Worm (Caenorhabditis elegans) whole organism, L4 larva: ENCODE measurements around the gene lbp-4.

Source experiments
- T26A8.4 ChIP-seq: fragments of 200-800 bp; sonication (Bioruptor generic); IDR thresholded peaks from 2 replicates; pipeline ENCODE4 v1.3.6; 2022; ENCODE audit warnings: missing genetic modification characterization, missing compliant biosample characterization
- Y105C5A.15 ChIP-seq: fragments of 200-800 bp; sonication (Bioruptor generic); IDR thresholded peaks from 2 replicates; pipeline ENCODE4 v1.3.6; 2022; ENCODE audit warnings: missing genetic modification characterization, missing compliant biosample characterization
- Y48G9A.11 ChIP-seq: fragments of 200-800 bp; sonication (Bioruptor generic); IDR thresholded peaks from 2 replicates; pipeline ENCODE4 v1.3.6; 2022; ENCODE audit warnings: missing genetic modification reagents, missing genetic modification characterization, missing compliant biosample characterization
- aly-2 ChIP-seq: sonication (generic microtip); optimal IDR thresholded peaks from 2 replicates; lab custom pipeline; 2018; ENCODE audit warnings: missing biosample characterization, missing genetic modification characterization
- attf-4 ChIP-seq: sonication (generic microtip); optimal IDR thresholded peaks from 3 replicates; lab custom pipeline; 2017; ENCODE audit warnings: missing biosample characterization, missing genetic modification characterization
- ceh-20 ChIP-seq: fragments of 200-800 bp; sonication (Bioruptor generic); IDR thresholded peaks from 2 replicates; pipeline ENCODE4 v1.3.6; 2022; ENCODE audit warnings: missing genetic modification reagents, missing genetic modification characterization, missing compliant biosample characterization
- ceh-44 ChIP-seq: fragments of 200-800 bp; sonication (Bioruptor generic); IDR thresholded peaks from 2 replicates; pipeline ENCODE4 v1.3.6; 2022; ENCODE audit warnings: missing genetic modification reagents, missing genetic modification characterization, missing compliant biosample characterization
- ceh-82 ChIP-seq: sonication (generic microtip); optimal IDR thresholded peaks from 2 replicates; lab custom pipeline; 2017; ENCODE audit warnings: missing biosample characterization, missing genetic modification characterization
- daf-16 ChIP-seq, 3 experiments: sonication (generic microtip); optimal IDR thresholded peaks; 2 replicates each; lab custom pipeline; 2016 to 2017; ENCODE audit warnings: missing genetic modification characterization in 3 of 3, missing genetic modification reagents in 3 of 3, mild to moderate bottlenecking in 2 of 3, missing compliant biosample characterization in 2 of 3, missing biosample characterization in 1 of 3, moderate library complexity in 1 of 3
- dmd-6 ChIP-seq: fragments of 200-800 bp; sonication (Bioruptor generic); IDR thresholded peaks from 2 replicates; pipeline ENCODE4 v1.3.6; 2022; ENCODE audit warnings: missing genetic modification reagents, missing genetic modification characterization, missing compliant biosample characterization
- dve-1 ChIP-seq: sonication (generic microtip); optimal IDR thresholded peaks from 2 replicates; lab custom pipeline; 2017; ENCODE audit warnings: antibody characterized with exemption, mild to moderate bottlenecking, missing genetic modification characterization, missing compliant biosample characterization; ENCODE audit not compliant: insufficient read depth
- fkh-10 ChIP-seq: fragments of 150-350 bp; optimal IDR thresholded peaks from 2 replicates; lab custom pipeline; 2014; ENCODE audit warnings: missing biosample characterization, missing genetic modification reagents, missing genetic modification characterization
- gei-8 ChIP-seq: fragments of 200-800 bp; sonication (Bioruptor generic); optimal IDR thresholded peaks from 2 replicates; lab custom pipeline; 2018; ENCODE audit warnings: mild to moderate bottlenecking, missing genetic modification characterization, missing compliant biosample characterization
- hlh-11 ChIP-seq: fragments of 200-800 bp; sonication (Bioruptor generic); optimal IDR thresholded peaks from 2 replicates; lab custom pipeline; 2018; ENCODE audit warnings: mild to moderate bottlenecking, missing genetic modification characterization, missing compliant biosample characterization
- hlh-30 ChIP-seq: sonication (generic microtip); optimal IDR thresholded peaks from 2 replicates; lab custom pipeline; 2017; ENCODE audit warnings: antibody characterized with exemption, mild to moderate bottlenecking, missing genetic modification characterization, missing compliant biosample characterization; ENCODE audit not compliant: insufficient read depth
- jun-1 ChIP-seq: fragments of 150-350 bp; optimal IDR thresholded peaks from 2 replicates; lab custom pipeline; 2014; ENCODE audit warnings: missing biosample characterization, missing genetic modification reagents, missing genetic modification characterization
- lin-1 ChIP-seq: fragments of 200-800 bp; sonication (Bioruptor generic); IDR thresholded peaks from 2 replicates; pipeline ENCODE4 v1.3.6; 2022; ENCODE audit warnings: missing genetic modification reagents, missing genetic modification characterization, missing compliant biosample characterization
- lin-29 ChIP-seq: fragments of 200-800 bp; sonication (Bioruptor generic); IDR thresholded peaks from 2 replicates; pipeline ENCODE4 v1.3.6; 2022; ENCODE audit warnings: missing genetic modification reagents, missing genetic modification characterization, missing compliant biosample characterization
- lsy-2 ChIP-seq, 2 experiments: fragments of 150-350 bp in 1 of 2; sonication (generic microtip) in 1 of 2; optimal IDR thresholded peaks; 2 replicates each; lab custom pipeline; 2014 to 2017; ENCODE audit warnings: missing biosample characterization in 2 of 2, missing genetic modification characterization in 2 of 2
- mxl-3 ChIP-seq: fragments of 200-800 bp; sonication (Bioruptor generic); optimal IDR thresholded peaks from 2 replicates; lab custom pipeline; 2018; ENCODE audit warnings: mild to moderate bottlenecking, missing genetic modification characterization, missing compliant biosample characterization
- nhr-10 ChIP-seq: fragments of 150-350 bp; optimal IDR thresholded peaks from 2 replicates; lab custom pipeline; 2014; ENCODE audit warnings: missing biosample characterization, missing genetic modification characterization
- nhr-25 ChIP-seq: sonication (generic microtip); optimal IDR thresholded peaks from 2 replicates; lab custom pipeline; 2017; ENCODE audit warnings: missing genetic modification characterization, mild to moderate bottlenecking, missing compliant biosample characterization, antibody characterized with exemption, moderate library complexity, borderline replicate concordance; ENCODE audit not compliant: insufficient read depth
- nhr-28 ChIP-seq: fragments of 150-350 bp; optimal IDR thresholded peaks from 2 replicates; lab custom pipeline; 2014; ENCODE audit warnings: missing biosample characterization, missing genetic modification characterization
- nhr-48 ChIP-seq: sonication (generic microtip); optimal IDR thresholded peaks from 2 replicates; lab custom pipeline; 2016; ENCODE audit warnings: mild to moderate bottlenecking, missing genetic modification characterization, missing compliant biosample characterization
- nhr-77 ChIP-seq: fragments of 150-350 bp; optimal IDR thresholded peaks from 2 replicates; lab custom pipeline; 2014; ENCODE audit warnings: missing biosample characterization, missing genetic modification characterization
- pha-4 ChIP-seq, 2 experiments: fragments of 150-350 bp in 1 of 2; fragments of 200-800 bp in 1 of 2; sonication (Bioruptor generic) in 1 of 2; IDR thresholded peaks in 1 of 2; optimal IDR thresholded peaks in 1 of 2; 2 replicates each; pipeline versions ENCODE4 v1.3.6 to Lab custom; 2014 to 2022; ENCODE audit warnings: missing genetic modification characterization in 2 of 2, missing genetic modification reagents in 2 of 2, missing biosample characterization in 1 of 2, missing compliant biosample characterization in 1 of 2
- pqm-1 ChIP-seq: sonication (generic microtip); optimal IDR thresholded peaks from 2 replicates; lab custom pipeline; 2017; ENCODE audit warnings: missing biosample characterization, missing genetic modification characterization
- sdz-12 ChIP-seq: fragments of 200-800 bp; sonication (Bioruptor generic); optimal IDR thresholded peaks from 2 replicates; lab custom pipeline; 2018; ENCODE audit warnings: mild to moderate bottlenecking, missing genetic modification characterization, missing compliant biosample characterization
- snpc-1.2 ChIP-seq: fragments of 200-800 bp; sonication (Bioruptor generic); IDR thresholded peaks from 2 replicates; pipeline ENCODE4 v1.3.6; 2022; ENCODE audit warnings: missing genetic modification reagents, missing genetic modification characterization, missing compliant biosample characterization
- tra-1 ChIP-seq: fragments of 200-800 bp; sonication (Bioruptor generic); IDR thresholded peaks from 2 replicates; pipeline ENCODE4 v1.3.6; 2022; ENCODE audit warnings: missing genetic modification reagents, missing genetic modification characterization, missing compliant biosample characterization
- unc-39 ChIP-seq: sonication (generic microtip); optimal IDR thresholded peaks from 2 replicates; lab custom pipeline; 2017; ENCODE audit warnings: missing biosample characterization, missing genetic modification characterization
- unc-62 ChIP-seq, 3 experiments: fragments of 150-350 bp in 1 of 3; sonication (generic microtip); optimal IDR thresholded peaks in 2 of 3; peaks in 1 of 3; 1 replicate in 1 of 3; 2 replicates in 2 of 3; lab custom pipeline; 2014 to 2017; ENCODE audit warnings: missing biosample characterization in 3 of 3, missing genetic modification characterization in 3 of 3, missing genetic modification reagents in 3 of 3, missing genotype in 1 of 3
- zfp-3 ChIP-seq: fragments of 200-800 bp; sonication (Bioruptor generic); conservative IDR thresholded peaks from 2 replicates; pipeline ENCODE4 v1.3.6; 2022; ENCODE audit warnings: missing genetic modification reagents, missing genetic modification characterization, missing compliant biosample characterization

Gene lbp-4

DNA sequence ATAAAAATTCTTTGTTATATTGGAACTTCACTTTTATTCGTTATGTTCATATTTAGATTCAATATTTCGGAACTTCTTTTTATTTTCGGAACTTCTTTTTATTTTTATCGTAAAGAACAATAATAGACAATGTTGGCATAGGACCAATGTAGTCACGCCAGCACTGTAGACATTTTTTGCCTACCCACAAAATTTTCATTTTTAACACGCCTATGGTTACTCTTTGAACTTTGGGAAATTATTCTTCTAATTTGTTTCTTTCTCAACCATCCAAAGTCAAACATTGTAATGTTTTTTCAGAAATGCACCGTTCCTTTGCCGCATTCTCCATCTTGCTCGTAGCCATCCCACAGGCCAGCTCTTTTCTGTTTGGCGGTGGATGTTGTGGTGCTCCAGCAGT lies 35.3 kb upstream of the lbp-4 start, which contains the start of gene C26F1.1:
Gene C26F1.1, plus strand, starts transcription at position 301 of the 400 bp plus-strand sequence.
- TF ChIP-seq lsy-2 (tag; optimal IDR thresholded peaks at IDR 0.05; lab: Kevin White, UChicago) (no peak), sdz-12 (GFP tag; lab: Kevin White, UChicago) (no peak), unc-62 (GFP tag; optimal IDR thresholded peaks at IDR 0.05 in 1 of 2; lab: Kevin White, UChicago) (peak in 1 of 2 experiments; percentile 2), unc-62 (tag; optimal IDR thresholded peaks at IDR 0.05; lab: Kevin White, UChicago) (no peak), Y48G9A.11 (GFP tag; lab: Robert Waterston, UW) (no peak), aly-2 (tag; lab: Kevin White, UChicago) (no peak), jun-1 (no peak), lin-29 (no peak)

DNA sequence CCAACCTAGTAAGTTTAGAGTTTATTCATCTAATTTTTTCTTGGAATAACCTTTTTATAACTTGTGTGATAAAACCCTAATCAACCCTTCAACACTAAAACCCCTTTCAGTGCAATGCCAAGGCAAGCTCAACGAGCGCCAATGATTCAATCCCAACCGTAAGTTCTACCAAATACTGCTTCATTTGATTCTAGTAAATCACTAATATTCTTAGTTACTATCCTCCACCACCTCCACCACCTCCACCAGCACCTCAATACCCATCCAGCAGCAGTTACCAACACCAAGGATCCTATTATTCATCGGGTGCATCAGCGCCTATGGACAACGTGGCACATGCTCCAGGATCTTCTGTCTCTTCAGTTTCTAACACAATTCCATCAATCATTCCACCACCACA lies 34.5 kb upstream of the lbp-4 start:
- TF ChIP-seq ceh-20 (GFP tag; lab: Robert Waterston, UW) (0 out of 2 replicates have a peak, but pooled peaks have one; percentile 38), attf-4 (no peak), ceh-44 (GFP tag; lab: Robert Waterston, UW) (no peak), T26A8.4 (GFP tag; lab: Robert Waterston, UW) (no peak), unc-62 (GFP tag; optimal IDR thresholded peaks at IDR 0.05 in 1 of 2; lab: Kevin White, UChicago) (peak in 1 of 2 experiments; percentile 93), unc-62 (tag; optimal IDR thresholded peaks at IDR 0.05; lab: Kevin White, UChicago) (no peak), daf-16 (GFP tag; optimal IDR thresholded peaks at IDR 0.05; lab: Kevin White, UChicago) (no peak), daf-16 (tag; optimal IDR thresholded peaks at IDR 0.05; lab: Kevin White, UChicago) (no peak), nhr-10 (tag; lab: Kevin White, UChicago) (no peak)

ce11 chrV:7786639-7787038 lies 33.7 kb upstream of the lbp-4 start:
- TF ChIP-seq fkh-10 (GFP tag; lab: Kevin White, UChicago) (no peak), nhr-25 (tag; lab: Kevin White, UChicago) (no peak), dmd-6 (GFP tag; lab: Robert Waterston, UW) (peak; percentile 50), nhr-48 (peak; percentile 52), mxl-3 (peak; percentile 13), hlh-30 (peak; percentile 57), tra-1 (GFP tag; lab: Robert Waterston, UW) (peak; percentile 30; the same call in 1 of the 2 replicates), unc-39 (tag; lab: Kevin White, UChicago) (no peak), lin-1 (GFP tag; lab: Robert Waterston, UW) (0 out of 2 replicates have a peak, but pooled peaks have one; percentile 27), snpc-1.2 (no peak), gei-8 (GFP tag; lab: Kevin White, UChicago) (no peak), nhr-28 (peak; percentile 50), dve-1 (tag; lab: Kevin White, UChicago) (peak; percentile 71), daf-16 (GFP tag; optimal IDR thresholded peaks at IDR 0.05; lab: Kevin White, UChicago) (no peak), daf-16 (tag; optimal IDR thresholded peaks at IDR 0.05; lab: Kevin White, UChicago) (peak; percentile 67), T26A8.4 (GFP tag; lab: Robert Waterston, UW) (peak; percentile 44; the same call in 1 of the 2 replicates), hlh-11 (tag; lab: Kevin White, UChicago) (peak; percentile 74), pha-4 (GFP tag; IDR thresholded peaks at IDR 0.05; lab: Robert Waterston, UW) (peak; percentile 41; the same call in 1 of the 2 replicates), pha-4 (tag; optimal IDR thresholded peaks at IDR 0.05; lab: Kevin White, UChicago) (no peak), pqm-1 (tag; lab: Kevin White, UChicago) (peak; percentile 83), Y105C5A.15 (GFP tag; lab: Robert Waterston, UW) (no peak), ceh-82 (tag; lab: Kevin White, UChicago) (no peak)
- TF ChIP-seq, all 104 proteins: peak for 13

DNA sequence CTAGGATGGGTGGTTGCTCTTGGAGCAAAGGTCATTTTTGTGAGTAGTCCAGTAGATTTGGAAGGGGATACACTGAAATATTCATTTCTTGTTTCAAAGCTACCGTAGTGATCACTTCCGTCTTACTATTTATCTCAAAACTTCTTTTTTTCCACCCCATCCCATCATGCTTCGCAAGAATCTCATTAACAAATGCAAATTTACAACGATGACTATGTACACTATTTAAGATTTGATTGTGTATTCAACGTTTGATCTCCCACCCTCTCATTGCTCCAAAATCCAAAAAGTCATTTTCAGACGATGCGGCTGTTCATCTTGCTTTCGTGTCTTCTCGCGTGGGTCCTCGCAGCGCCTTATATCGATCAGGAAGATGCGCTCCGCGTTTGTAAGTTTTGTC lies 27.3 kb upstream of the lbp-4 start, which contains the start of gene flp-21:
Gene flp-21, plus strand, starts transcription at position 301 of the 400 bp plus-strand sequence.
- TF ChIP-seq zfp-3, result no peak
- TF ChIP-seq snpc-1.2, result no peak
- TF ChIP-seq nhr-77 (tag; lab: Kevin White, UChicago), result no peak
- TF ChIP-seq dve-1 (tag; lab: Kevin White, UChicago), result no peak
- no peak for TF ChIP-seq tra-1 (GFP tag; lab: Robert Waterston, UW)
